Fruit fly (Drosophila melanogaster) whole organism, wandering third instar larva: ENCODE data around the gene CrzR.

Experiments
- CG9705 ChIP-seq: fragments of 200-800 bp; sonication (Bioruptor generic); optimal IDR thresholded peaks from 2 replicates; lab custom pipeline; 2018; ENCODE audit warnings: missing biosample characterization, mild to moderate bottlenecking, missing genetic modification characterization
- Dif ChIP-seq: fragments of 200-275, 200-300 bp; sonication (Bioruptor generic); optimal IDR thresholded peaks from 2 replicates; lab custom pipeline; 2018; ENCODE audit warnings: missing biosample characterization, missing genetic modification characterization; ENCODE audit not compliant: partially characterized antibody
- GATAd ChIP-seq: sonication (Bioruptor generic); optimal IDR thresholded peaks from 2 replicates; lab custom pipeline; 2016; ENCODE audit warnings: missing biosample characterization, missing genetic modification characterization
- HLH106 ChIP-seq: fragments of 200-800 bp; optimal IDR thresholded peaks from 3 replicates; lab custom pipeline; 2019; ENCODE audit warnings: missing biosample characterization, mild to moderate bottlenecking, missing genetic modification characterization, moderate library complexity
- Hr78 ChIP-seq: fragments of >200 bp; optimal IDR thresholded peaks from 2 replicates; lab custom pipeline; 2017; ENCODE audit warnings: missing biosample characterization, missing genetic modification characterization
- Jra ChIP-seq: sonication (Bioruptor generic); optimal IDR thresholded peaks from 2 replicates; lab custom pipeline; 2016; ENCODE audit warnings: missing biosample characterization, missing genetic modification characterization
- Mio ChIP-seq: sonication (Bioruptor generic); optimal IDR thresholded peaks from 2 replicates; lab custom pipeline; 2016; ENCODE audit warnings: missing biosample characterization, missing genetic modification characterization
- N ChIP-seq: fragments of >200 bp; optimal IDR thresholded peaks from 2 replicates; lab custom pipeline; 2018; ENCODE audit warnings: missing biosample characterization, missing external identifiers, missing genetic modification characterization
- OdsH ChIP-seq: fragments of 200-800 bp; sonication (Bioruptor generic); optimal IDR thresholded peaks from 2 replicates; lab custom pipeline; 2016; ENCODE audit warnings: missing biosample characterization, mild to moderate bottlenecking, missing genetic modification characterization
- Rel ChIP-seq, 2 experiments: fragments of 200-800 bp; sonication (Bioruptor generic) in 1 of 2; optimal IDR thresholded peaks; 2 replicates in 1 of 2; 3 replicates in 1 of 2; lab custom pipeline; 2016 to 2019; ENCODE audit warnings: mild to moderate bottlenecking in 2 of 2, missing biosample characterization in 2 of 2, missing genetic modification characterization in 2 of 2, moderate library complexity in 1 of 2
- Sp1 ChIP-seq: fragments of 200-800 bp; sonication (Bioruptor generic); optimal IDR thresholded peaks from 3 replicates; lab custom pipeline; 2019; ENCODE audit warnings: missing biosample characterization, mild to moderate bottlenecking, missing genetic modification characterization, moderate library complexity
- Vsx2 ChIP-seq: fragments of 200-300, 225-300 bp; sonication (Bioruptor generic); optimal IDR thresholded peaks from 2 replicates; lab custom pipeline; 2018; ENCODE audit warnings: missing biosample characterization, missing genetic modification characterization; ENCODE audit not compliant: partially characterized antibody
- br ChIP-seq: fragments of 200-800 bp; sonication (Bioruptor generic); optimal IDR thresholded peaks from 2 replicates; lab custom pipeline; 2016; ENCODE audit warnings: missing biosample characterization, missing genetic modification characterization
- brk ChIP-seq: fragments of 200-800 bp; sonication (Bioruptor generic); optimal IDR thresholded peaks from 2 replicates; lab custom pipeline; 2016; ENCODE audit warnings: missing biosample characterization, mild to moderate bottlenecking, missing genetic modification characterization
- dmrt93B ChIP-seq: fragments of 200-800 bp; sonication (Bioruptor generic); optimal IDR thresholded peaks from 2 replicates; lab custom pipeline; 2018; ENCODE audit warnings: missing biosample characterization, mild to moderate bottlenecking, missing genetic modification characterization
- dsf ChIP-seq: sonication (Bioruptor generic); optimal IDR thresholded peaks from 2 replicates; lab custom pipeline; 2016; ENCODE audit warnings: missing biosample characterization, missing genetic modification characterization, borderline replicate concordance
- ey ChIP-seq: fragments of 200-800 bp; sonication (Bioruptor generic); optimal IDR thresholded peaks from 2 replicates; lab custom pipeline; 2016; ENCODE audit warnings: missing biosample characterization, missing genetic modification characterization
- foxo ChIP-seq, 2 experiments: fragments of 200-800 bp; sonication (Bioruptor generic); optimal IDR thresholded peaks; 2 replicates in 1 of 2; 3 replicates in 1 of 2; lab custom pipeline; 2016 to 2017; ENCODE audit warnings: missing biosample characterization in 2 of 2, missing genetic modification characterization in 2 of 2
- fru ChIP-seq: fragments of 200-800 bp; sonication (Bioruptor generic); optimal IDR thresholded peaks from 3 replicates; lab custom pipeline; 2016; ENCODE audit warnings: missing biosample characterization, mild to moderate bottlenecking, missing genetic modification characterization
- h ChIP-seq: fragments of 200-800 bp; sonication (Bioruptor generic); optimal IDR thresholded peaks from 3 replicates; lab custom pipeline; 2016; ENCODE audit warnings: missing biosample characterization, mild to moderate bottlenecking, missing genetic modification characterization
- jim ChIP-seq: fragments of 175-275, 200-325 bp; sonication (Bioruptor generic); optimal IDR thresholded peaks from 2 replicates; lab custom pipeline; 2016; ENCODE audit warnings: missing biosample characterization, mild to moderate bottlenecking, missing genetic modification characterization
- lola ChIP-seq: fragments of >200 bp; optimal IDR thresholded peaks from 2 replicates; lab custom pipeline; 2017; ENCODE audit warnings: missing biosample characterization, missing genetic modification characterization
- pan ChIP-seq: fragments of >200 bp; optimal IDR thresholded peaks from 2 replicates; lab custom pipeline; 2017
- psq ChIP-seq: fragments of 200-800 bp; sonication (Bioruptor generic); optimal IDR thresholded peaks from 3 replicates; lab custom pipeline; 2017; ENCODE audit warnings: missing biosample characterization, mild to moderate bottlenecking, missing genetic modification characterization, moderate library complexity
- rgr ChIP-seq: fragments of 200-800 bp; sonication (Bioruptor generic); optimal IDR thresholded peaks from 3 replicates; lab custom pipeline; 2016; ENCODE audit warnings: missing biosample characterization, mild to moderate bottlenecking, missing genetic modification characterization
- sage ChIP-seq: fragments of 200-800 bp; sonication (Bioruptor generic); optimal IDR thresholded peaks from 2 replicates; lab custom pipeline; 2016; ENCODE audit warnings: missing biosample characterization, mild to moderate bottlenecking, missing genetic modification characterization
- sv ChIP-seq: fragments of 200-800 bp; sonication (Bioruptor generic); optimal IDR thresholded peaks from 3 replicates; lab custom pipeline; 2016; ENCODE audit warnings: missing biosample characterization, missing genetic modification characterization
- tai ChIP-seq: sonication (Bioruptor generic); optimal IDR thresholded peaks from 2 replicates; lab custom pipeline; 2016; ENCODE audit warnings: missing biosample characterization, missing genetic modification characterization

The CrzR gene

dm6 chr3L:12387063-12387462, 35.7 kb upstream of the CrzR start (continued):
- TF ChIP-seq Jra (GFP tag; lab: Kevin White, UChicago) (no peak), Sp1 (GFP tag; lab: Kevin White, UChicago) (no peak), CG9705 (GFP tag; lab: Kevin White, UChicago) (no peak), Rel (GFP tag; optimal IDR thresholded peaks at IDR 0.05; lab: Kevin White, UChicago) (peak; percentile 43), Rel (tag; optimal IDR thresholded peaks at IDR 0.05; lab: Kevin White, UChicago) (no peak), Vsx2 (GFP tag; lab: Kevin White, UChicago) (peak; percentile 60)

DNA sequence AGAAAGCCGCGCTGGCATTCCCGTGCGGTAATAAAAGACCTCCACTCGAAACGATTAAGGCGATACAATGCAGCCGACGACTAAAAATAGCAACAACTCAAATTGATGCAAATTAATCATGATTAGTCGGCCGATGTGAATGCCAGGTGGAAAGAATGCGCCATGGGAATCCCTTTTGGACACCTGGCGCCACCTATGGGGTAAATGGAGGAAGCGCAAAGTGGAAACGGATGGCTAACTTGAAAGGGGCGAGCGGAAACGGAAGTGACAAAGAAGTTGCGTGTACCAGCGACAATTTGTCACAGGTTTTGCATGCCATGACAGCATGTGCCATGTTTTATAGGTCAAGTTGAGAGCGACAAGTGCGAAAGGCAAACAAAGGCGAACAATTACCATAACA, 29.2 kb upstream of the CrzR start:
- TF ChIP-seq N (GFP tag; lab: Kevin White, UChicago) (no peak), Dif (GFP tag; lab: Kevin White, UChicago) (no peak), tai (GFP tag; lab: Kevin White, UChicago) (no peak), HLH106 (tag; lab: Kevin White, UChicago) (no peak), Hr78 (GFP tag; lab: Kevin White, UChicago) (no peak), Rel (GFP tag; optimal IDR thresholded peaks at IDR 0.05; lab: Kevin White, UChicago) (no peak), Rel (tag; optimal IDR thresholded peaks at IDR 0.05; lab: Kevin White, UChicago) (no peak), GATAd (GFP tag; lab: Kevin White, UChicago) (no peak), pan (lab: Kevin White, UChicago) (no peak), dsf (GFP tag; lab: Kevin White, UChicago) (no peak), rgr (GFP tag; lab: Kevin White, UChicago) (no peak), br (no peak), CG9705 (GFP tag; lab: Kevin White, UChicago) (no peak), h (no peak), ey (GFP tag; lab: Kevin White, UChicago) (no peak), Mio (no peak)

DNA sequence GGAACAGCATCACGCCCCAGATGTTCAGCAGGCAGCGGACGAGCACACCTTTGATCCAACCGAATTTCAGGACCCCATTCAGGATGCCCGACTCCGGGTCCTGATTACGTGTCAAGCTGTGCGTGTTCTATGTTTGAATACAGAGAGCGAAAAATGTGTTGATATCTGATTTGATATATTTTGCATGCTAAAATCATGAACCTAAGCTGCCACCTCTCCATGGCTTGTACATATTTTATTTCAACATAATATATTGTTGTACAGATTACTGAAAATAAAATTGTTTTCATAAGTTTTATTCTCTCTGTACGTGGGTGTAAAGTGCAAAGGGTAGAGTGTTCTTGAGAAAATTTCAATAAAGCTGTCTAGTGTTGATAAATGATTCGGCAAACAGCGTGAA, 23.1 kb upstream of the CrzR start:
- no peak for TF ChIP-seq lola (GFP tag; lab: Kevin White, UChicago)
- no peak for TF ChIP-seq GATAd (GFP tag; lab: Kevin White, UChicago)
- no peak for TF ChIP-seq tai (GFP tag; lab: Kevin White, UChicago)
- no peak for TF ChIP-seq br
- no peak for TF ChIP-seq ey (GFP tag; lab: Kevin White, UChicago)
- TF ChIP-seq fru (GFP tag; lab: Kevin White, UChicago), result no peak
- TF ChIP-seq CG9705 (GFP tag; lab: Kevin White, UChicago), result no peak
- TF ChIP-seq Rel (GFP tag; optimal IDR thresholded peaks at IDR 0.05; lab: Kevin White, UChicago), result no peak
- no peak for TF ChIP-seq Rel (tag; optimal IDR thresholded peaks at IDR 0.05; lab: Kevin White, UChicago)
- no peak for TF ChIP-seq psq (GFP tag; lab: Kevin White, UChicago)
- no peak for TF ChIP-seq sv (GFP tag; lab: Kevin White, UChicago)
- no peak for TF ChIP-seq Dif (GFP tag; lab: Kevin White, UChicago)
- TF ChIP-seq jim (GFP tag; lab: Kevin White, UChicago), result no peak
- no peak for TF ChIP-seq N (GFP tag; lab: Kevin White, UChicago)
- TF ChIP-seq dmrt93B (GFP tag; lab: Kevin White, UChicago), result no peak
- no peak for TF ChIP-seq OdsH (GFP tag; lab: Kevin White, UChicago)

- TF ChIP-seq Jra (GFP tag; lab: Kevin White, UChicago) (no peak), foxo (GFP tag; optimal IDR thresholded peaks at IDR 0.05; lab: Kevin White, UChicago) (no peak), sage (GFP tag; lab: Kevin White, UChicago) (no peak), Hr78 (GFP tag; lab: Kevin White, UChicago) (no peak)
Observed at dm6 chr3L:12363729-12364128, 12.4 kb upstream of the CrzR start.

dm6 chr3L:12350307-12350706, 1.0 kb downstream of the CrzR start:
- TF ChIP-seq sv (GFP tag; lab: Kevin White, UChicago), result no peak
- no peak for TF ChIP-seq foxo (GFP tag; optimal IDR thresholded peaks at IDR 0.05; lab: Kevin White, UChicago)
- TF ChIP-seq Rel (GFP tag; optimal IDR thresholded peaks at IDR 0.05; lab: Kevin White, UChicago), result no peak
- no peak for TF ChIP-seq Rel (tag; optimal IDR thresholded peaks at IDR 0.05; lab: Kevin White, UChicago)
- no peak for TF ChIP-seq Dif (GFP tag; lab: Kevin White, UChicago)
- TF ChIP-seq OdsH (GFP tag; lab: Kevin White, UChicago), result no peak
- no peak for TF ChIP-seq Sp1 (GFP tag; lab: Kevin White, UChicago)
- TF ChIP-seq jim (GFP tag; lab: Kevin White, UChicago), result no peak

- TF ChIP-seq Hr78 (GFP tag; lab: Kevin White, UChicago) (no peak), jim (GFP tag; lab: Kevin White, UChicago) (no peak), sv (GFP tag; lab: Kevin White, UChicago) (peak; percentile 15), tai (GFP tag; lab: Kevin White, UChicago) (peak; percentile 55), Dif (GFP tag; lab: Kevin White, UChicago) (peak; percentile 23), foxo (GFP tag; optimal IDR thresholded peaks at IDR 0.05; lab: Kevin White, UChicago) (peak in 1 of 2 experiments; percentile 28), brk (GFP tag; lab: Kevin White, UChicago) (no peak), br (no peak)
Observed at dm6 chr3L:12336339-12336738, 15.0 kb downstream of the CrzR start, which contains the start of gene CG10418. Gene CG10418, plus strand, starts transcription at chr3L:12336676.
